Worm (Caenorhabditis elegans): ENCODE results near the gene M02G9.4.

M02G9.4 gene

DNA sequence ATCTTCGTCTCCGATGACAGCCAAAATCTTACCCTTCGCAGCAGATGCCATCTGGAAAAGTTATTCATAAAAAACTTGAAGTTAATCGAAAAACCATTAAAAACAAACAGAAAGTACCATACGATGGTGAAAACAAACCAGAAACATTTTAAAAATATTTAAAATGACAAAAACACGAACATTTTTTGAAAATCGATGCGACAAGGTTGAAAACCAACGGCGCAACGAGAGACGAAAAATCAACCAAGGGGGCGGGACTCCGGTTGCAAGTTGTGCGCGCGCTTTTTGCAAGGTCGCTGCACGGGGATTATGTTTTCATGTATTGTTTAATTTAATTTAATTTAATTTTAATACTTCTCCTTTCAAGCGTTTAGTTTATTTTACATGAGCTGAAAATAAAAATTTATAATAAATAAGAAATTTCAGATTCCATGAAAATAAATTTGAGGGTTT is 13.4 kb upstream of the M02G9.4 start, which contains the start of gene vha-9 (continued):
- TF ChIP-seq elt-2 (tag; optimal IDR thresholded peaks at IDR 0.05) (no peak), pqm-1 (tag; optimal IDR thresholded peaks at IDR 0.05) (no peak), pat-9 (tag; optimal IDR thresholded peaks at IDR 0.05) (no peak), unc-55 (GFP tag; optimal IDR thresholded peaks at IDR 0.05) (no peak), dmd-4 (tag; optimal IDR thresholded peaks at IDR 0.05; ENCODE audit: borderline replicate concordance) (no peak), K09A11.1 (tag; optimal IDR thresholded peaks at IDR 0.05; ENCODE audit: insufficient read depth) (no peak), pros-1 (tag; optimal IDR thresholded peaks at IDR 0.05) (no peak), pha-4 (tag; optimal IDR thresholded peaks at IDR 0.05) (no peak), ceh-2 (tag; optimal IDR thresholded peaks at IDR 0.05) (peak; percentile 17), syd-9 (tag; optimal IDR thresholded peaks at IDR 0.05) (no peak), rnt-1 (tag; optimal IDR thresholded peaks at IDR 0.05) (no peak), sdc-2 (tag; optimal IDR thresholded peaks at IDR 0.05) (no peak), hlh-8 (tag; optimal IDR thresholded peaks at IDR 0.05) (no peak), ceh-6 (GFP tag; optimal IDR thresholded peaks at IDR 0.05) (no peak), hlh-30 (tag; optimal IDR thresholded peaks at IDR 0.05; ENCODE audit: insufficient read depth) (no peak)

DNA sequence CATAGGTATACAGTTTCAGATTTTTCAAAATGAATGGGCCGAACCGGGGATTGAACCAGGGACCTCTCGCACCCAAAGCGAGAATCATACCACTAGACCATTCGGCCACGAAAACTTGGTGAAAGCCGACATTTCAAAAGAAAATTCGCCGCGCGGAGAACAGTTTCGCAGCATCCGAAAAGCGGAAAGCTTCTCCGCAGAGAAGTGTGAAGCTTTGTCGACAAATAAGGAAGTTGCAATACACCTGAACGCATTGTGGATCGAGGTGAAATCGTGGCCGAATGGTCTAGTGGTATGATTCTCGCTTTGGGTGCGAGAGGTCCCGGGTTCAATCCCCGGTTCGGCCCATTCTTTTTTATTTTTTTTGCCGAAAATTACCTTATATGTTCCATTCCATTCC is 12.4 kb upstream of the M02G9.4 start:
- TF ChIP-seq ceh-45 (GFP tag; IDR thresholded peaks at IDR 0.05) (0 out of 2 replicates have a peak, but pooled peaks have one; percentile 8), gmeb-2 (tag; optimal IDR thresholded peaks at IDR 0.05) (peak; percentile 5)

DNA sequence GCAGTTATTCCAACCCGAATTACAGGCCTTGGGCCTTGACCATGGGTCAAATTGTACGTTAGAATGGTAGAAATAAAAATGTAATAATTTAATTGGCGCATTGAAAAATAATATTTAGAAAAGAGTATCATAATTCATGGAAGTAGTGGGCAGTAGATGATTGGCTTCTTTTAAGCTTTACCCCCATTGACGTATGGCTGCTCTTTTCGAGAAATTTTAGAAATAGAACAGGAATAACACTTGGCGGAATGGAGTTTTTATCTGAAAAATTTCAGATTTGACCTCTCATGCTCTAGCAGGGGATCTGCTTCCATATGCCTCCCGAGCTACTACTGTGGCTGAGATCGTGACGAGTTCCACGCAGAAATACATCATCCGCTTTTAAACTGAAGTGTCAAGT is 8.4 kb upstream of the M02G9.4 start, which contains the start of gene gcy-4:
Gene gcy-4, minus strand, starts transcription at position 101 of the 400 bp plus-strand sequence.
- TF ChIP-seq eyg-1 (tag; optimal IDR thresholded peaks at IDR 0.05) (no peak), hlh-15 (tag; optimal IDR thresholded peaks at IDR 0.05) (no peak), ceh-31 (tag; optimal IDR thresholded peaks at IDR 0.05) (no peak), ref-2 (tag; optimal IDR thresholded peaks at IDR 0.05) (no peak), syd-9 (tag; optimal IDR thresholded peaks at IDR 0.05) (no peak), odd-2 (tag; optimal IDR thresholded peaks at IDR 0.05) (no peak), ceh-18 (tag; optimal IDR thresholded peaks at IDR 0.05) (no peak), npax-4 (tag; optimal IDR thresholded peaks at IDR 0.05) (no peak), mec-3 (tag; optimal IDR thresholded peaks at IDR 0.05; ENCODE audit: borderline replicate concordance) (no peak), rnt-1 (tag; optimal IDR thresholded peaks at IDR 0.05) (no peak), K09A11.1 (tag; optimal IDR thresholded peaks at IDR 0.05; ENCODE audit: insufficient read depth) (no peak), unc-86 (tag; optimal IDR thresholded peaks at IDR 0.05) (no peak), nfya-1 (tag; optimal IDR thresholded peaks at IDR 0.05) (no peak), unc-3 (GFP tag; conservative IDR thresholded peaks at IDR 0.05) (no peak), unc-3 (tag; optimal IDR thresholded peaks at IDR 0.05) (no peak), ceh-14 (tag; optimal IDR thresholded peaks at IDR 0.05) (no peak), sox-2 (GFP tag; IDR thresholded peaks at IDR 0.05) (no peak), ahr-1 (tag; optimal IDR thresholded peaks at IDR 0.05) (no peak), ceh-19 (GFP tag; optimal IDR thresholded peaks at IDR 0.05) (no peak)

DNA sequence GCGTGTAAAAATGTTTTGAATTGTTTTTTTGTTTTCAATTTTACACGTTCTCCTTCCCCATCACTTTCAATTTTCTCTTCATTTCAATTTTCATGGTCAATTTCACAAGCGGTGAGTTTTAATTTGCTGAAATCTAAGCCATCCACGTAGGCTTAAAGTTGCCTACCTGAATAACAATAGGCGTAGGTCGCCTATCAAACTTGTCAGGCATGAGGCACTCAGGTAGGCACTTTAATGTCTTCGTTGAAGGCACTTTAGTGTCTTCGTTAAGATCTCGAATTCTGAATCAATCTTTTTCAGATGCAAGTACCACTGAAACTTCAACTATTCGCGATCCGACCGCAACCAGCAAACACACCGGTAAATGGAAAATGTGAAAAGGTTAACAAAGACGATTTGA is 7.8 kb upstream of the M02G9.4 start, which contains the start of gene ZK970.8:
Gene ZK970.8, plus strand, starts transcription at position 301 of the 400 bp plus-strand sequence.
- no peak for TF ChIP-seq unc-42 (tag; optimal IDR thresholded peaks at IDR 0.05)
- TF ChIP-seq ceh-48 (tag; optimal IDR thresholded peaks at IDR 0.05) = no peak
- no peak for TF ChIP-seq madf-2 (tag; optimal IDR thresholded peaks at IDR 0.05)

DNA sequence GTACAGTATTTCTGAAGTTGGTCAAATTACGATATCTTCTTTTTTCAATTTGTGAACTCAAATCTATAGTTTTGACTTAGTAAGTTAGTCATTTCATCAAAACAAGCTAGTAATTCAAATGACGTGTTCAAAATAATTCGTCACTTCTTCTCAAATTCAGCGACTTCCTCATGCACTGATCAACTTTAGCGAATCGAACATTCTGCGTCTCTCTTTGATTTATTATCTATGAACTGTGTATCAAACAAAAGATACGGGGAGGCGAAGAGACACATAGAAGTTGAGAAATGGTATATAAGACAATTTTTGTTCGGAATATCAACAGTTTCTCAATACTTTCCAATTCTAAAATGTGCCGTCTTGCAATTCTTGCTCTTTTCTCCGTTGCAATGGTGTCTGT is 5.1 kb upstream of the M02G9.4 start, which contains the start of gene srlf-34:
Gene srlf-34, plus strand, starts transcription at position 321 of the 400 bp plus-strand sequence.
- TF ChIP-seq elt-4 (tag; optimal IDR thresholded peaks at IDR 0.05) (no peak), C38D4.7 (GFP tag; optimal IDR thresholded peaks at IDR 0.05) (no peak), ceh-45 (GFP tag; IDR thresholded peaks at IDR 0.05) (no peak), ceh-19 (GFP tag; optimal IDR thresholded peaks at IDR 0.05) (no peak), K02D7.2 (tag; optimal IDR thresholded peaks at IDR 0.05) (no peak), ceh-48 (tag; optimal IDR thresholded peaks at IDR 0.05) (no peak), nhr-232 (tag; optimal IDR thresholded peaks at IDR 0.05) (no peak), npax-4 (tag; optimal IDR thresholded peaks at IDR 0.05) (no peak), ref-2 (tag; optimal IDR thresholded peaks at IDR 0.05) (no peak)

Measured in whole organism, late embryonic.